Fruit fly (Drosophila melanogaster) Kc167 (cell line): ENCODE results near the gene CG33172.

Experiments
- Sin3A ChIP-seq: fragments of >200 bp; optimal IDR thresholded peaks from 2 replicates; lab custom pipeline; 2018; ENCODE audit warnings: missing external identifiers
- h ChIP-seq: fragments of >200 bp; optimal IDR thresholded peaks from 3 replicates; lab custom pipeline; 2018; ENCODE audit warnings: missing external identifiers
- insv ChIP-seq: fragments of >200 bp; optimal IDR thresholded peaks from 3 replicates; lab custom pipeline; 2018; ENCODE audit warnings: missing external identifiers
- psq ChIP-seq: fragments of >200 bp; optimal IDR thresholded peaks from 2 replicates; lab custom pipeline; 2017; ENCODE audit warnings: missing external identifiers
- ttk ChIP-seq: sonication (Bioruptor generic); optimal IDR thresholded peaks from 2 replicates; lab custom pipeline; 2017; ENCODE audit warnings: missing external identifiers

DNA sequence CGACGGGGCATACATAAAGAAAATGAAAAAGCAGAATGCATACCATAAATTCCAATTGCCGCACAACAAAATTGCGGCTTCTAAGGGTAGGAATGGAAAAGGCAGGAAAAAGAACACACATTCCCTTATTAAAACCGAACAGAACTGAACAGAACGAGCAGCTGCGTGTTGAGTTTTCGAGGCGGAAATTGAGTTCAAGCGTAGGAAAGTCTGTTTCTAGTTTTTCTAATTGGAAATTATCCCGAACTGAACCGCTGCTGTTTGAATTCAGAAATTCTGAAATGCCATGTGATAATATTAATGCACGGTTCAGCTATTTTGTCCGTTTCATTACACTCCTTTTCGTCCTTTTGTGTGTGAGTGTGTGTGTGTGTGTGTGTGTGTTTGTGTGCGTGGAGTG lies 47.4 kb downstream of the CG33172 start:
- TF ChIP-seq Sin3A (lab: Kevin White, UChicago) (no peak), psq (lab: Kevin White, UChicago) (no peak), h (lab: Kevin White, UChicago) (no peak), insv (lab: Kevin White, UChicago) (no peak), ttk (lab: Kevin White, UChicago) (no peak)
